Worm (Caenorhabditis elegans) whole organism, young adult: Measurements from ENCODE around the gene mltn-1.
A peak's percentile ranks its signal among the peaks of the same experiment; 100 is the strongest.

ENCODE experiments used
- B0035.1 ChIP-seq: sonication (generic microtip); optimal IDR thresholded peaks from 2 replicates; lab custom pipeline; 2016; ENCODE audit warnings: missing genetic modification characterization, mild to moderate bottlenecking, missing compliant biosample characterization, missing genotype, missing genetic modification reagents
- B0261.1 ChIP-seq: sonication (generic microtip); optimal IDR thresholded peaks from 2 replicates; lab custom pipeline; 2016; ENCODE audit warnings: mild to moderate bottlenecking, missing genetic modification characterization, moderate library complexity, missing compliant biosample characterization
- D2030.7 ChIP-seq: fragments of 200-800 bp; sonication (Bioruptor generic); IDR thresholded peaks from 2 replicates; pipeline ENCODE4 v1.3.6; 2022; ENCODE audit warnings: missing genetic modification reagents, missing genetic modification characterization, missing compliant biosample characterization
- F55B11.4 ChIP-seq: sonication (generic microtip); optimal IDR thresholded peaks from 2 replicates; lab custom pipeline; 2016; ENCODE audit warnings: missing compliant biosample characterization, missing genetic modification characterization, borderline replicate concordance; ENCODE audit not compliant: insufficient read depth
- F57C9.4 ChIP-seq: sonication (generic microtip); optimal IDR thresholded peaks from 2 replicates; lab custom pipeline; 2017; ENCODE audit warnings: mild to moderate bottlenecking, missing genetic modification characterization, missing compliant biosample characterization
- K11D2.4 ChIP-seq: fragments of 200-800 bp; sonication (Bioruptor generic); IDR thresholded peaks from 2 replicates; pipeline ENCODE4 v1.3.6; 2022; ENCODE audit warnings: missing genetic modification reagents, missing genetic modification characterization, missing compliant biosample characterization
- T07F8.4 ChIP-seq: sonication (generic microtip); optimal IDR thresholded peaks from 2 replicates; lab custom pipeline; 2016; ENCODE audit warnings: mild to moderate bottlenecking, missing genetic modification characterization, moderate library complexity, missing compliant biosample characterization
- T26A5.8 ChIP-seq: sonication (generic microtip); optimal IDR thresholded peaks from 2 replicates; lab custom pipeline; 2016; ENCODE audit warnings: missing genetic modification characterization, missing compliant biosample characterization
- Y53F4B.3 ChIP-seq: fragments of 200-800 bp; sonication (Bioruptor generic); IDR thresholded peaks from 2 replicates; pipeline ENCODE4 v1.3.6; 2022; ENCODE audit warnings: missing genetic modification reagents, missing genetic modification characterization, missing compliant biosample characterization
- Y56A3A.18 ChIP-seq: fragments of 200-800 bp; sonication (Bioruptor generic); IDR thresholded peaks from 2 replicates; pipeline ENCODE4 v1.3.6; 2022; ENCODE audit warnings: missing genetic modification reagents, missing genetic modification characterization, missing compliant biosample characterization
- ZK185.1 ChIP-seq: sonication (generic microtip); optimal IDR thresholded peaks from 2 replicates; lab custom pipeline; 2016; ENCODE audit warnings: mild to moderate bottlenecking, missing genetic modification characterization, missing compliant biosample characterization; ENCODE audit not compliant: poor library complexity, severe bottlenecking
- akir-1 ChIP-seq: fragments of 200-800 bp; sonication (Bioruptor generic); optimal IDR thresholded peaks from 2 replicates; lab custom pipeline; 2018; ENCODE audit warnings: mild to moderate bottlenecking, missing genetic modification characterization, moderate library complexity, missing compliant biosample characterization
- aptf-2 ChIP-seq: fragments of 200-800 bp; sonication (Bioruptor generic); conservative IDR thresholded peaks from 2 replicates; pipeline ENCODE4 v1.3.6; 2022; ENCODE audit warnings: missing genetic modification reagents, missing genetic modification characterization, missing compliant biosample characterization
- atf-7 ChIP-seq: sonication (generic microtip); optimal IDR thresholded peaks from 2 replicates; lab custom pipeline; 2017; ENCODE audit warnings: mild to moderate bottlenecking, missing genetic modification characterization, missing compliant biosample characterization
- attf-6 ChIP-seq: fragments of 200-800 bp; sonication (Bioruptor generic); IDR thresholded peaks from 2 replicates; pipeline ENCODE4 v1.3.6; 2022; ENCODE audit warnings: missing genetic modification reagents, missing genetic modification characterization, missing compliant biosample characterization
- bed-1 ChIP-seq: fragments of 200-800 bp; sonication (Bioruptor generic); IDR thresholded peaks from 2 replicates; pipeline ENCODE4 v1.3.6; 2022; ENCODE audit warnings: missing genetic modification reagents, missing genetic modification characterization, missing compliant biosample characterization
- bed-2 ChIP-seq: fragments of 200-800 bp; sonication (Bioruptor generic); IDR thresholded peaks from 2 replicates; pipeline ENCODE4 v1.3.6; 2022; ENCODE audit warnings: missing genetic modification reagents, missing genetic modification characterization, missing compliant biosample characterization
- cebp-1 ChIP-seq, 2 experiments: fragments of 200-800 bp in 1 of 2; sonication (Bioruptor generic) in 1 of 2; sonication (generic microtip) in 1 of 2; IDR thresholded peaks in 1 of 2; optimal IDR thresholded peaks in 1 of 2; 2 replicates each; pipeline versions ENCODE4 v1.3.6 to Lab custom; 2017 to 2022; ENCODE audit warnings: missing compliant biosample characterization in 2 of 2, missing genetic modification characterization in 2 of 2, mild to moderate bottlenecking in 1 of 2, missing genetic modification reagents in 1 of 2, moderate library complexity in 1 of 2
- ceh-100 ChIP-seq: fragments of 200-800 bp; sonication (Bioruptor generic); IDR thresholded peaks from 2 replicates; pipeline ENCODE4 v1.3.6; 2022; ENCODE audit warnings: missing genetic modification reagents, missing genetic modification characterization, missing compliant biosample characterization
- ceh-58 ChIP-seq: fragments of 200-800 bp; sonication (Bioruptor generic); IDR thresholded peaks from 2 replicates; pipeline ENCODE4 v1.3.6; 2022; ENCODE audit warnings: missing genetic modification characterization, missing compliant biosample characterization
- efl-1 ChIP-seq: fragments of 150-350 bp; optimal IDR thresholded peaks from 2 replicates; lab custom pipeline; 2014; ENCODE audit warnings: missing biosample characterization, missing genetic modification reagents, missing genetic modification characterization
- egl-44 ChIP-seq: fragments of 200-800 bp; sonication (Bioruptor generic); IDR thresholded peaks from 2 replicates; pipeline ENCODE4 v1.3.6; 2022; ENCODE audit warnings: missing genetic modification reagents, missing genetic modification characterization, missing compliant biosample characterization
- egrh-3 ChIP-seq: fragments of 200-800 bp; sonication (Bioruptor generic); IDR thresholded peaks from 2 replicates; pipeline ENCODE4 v1.3.6; 2022; ENCODE audit warnings: missing genetic modification reagents, missing genetic modification characterization, missing compliant biosample characterization
- ekl-4 ChIP-seq: fragments of 200-800 bp; sonication (Bioruptor generic); IDR thresholded peaks from 2 replicates; pipeline ENCODE4 v1.3.6; 2022; ENCODE audit warnings: missing genetic modification reagents, missing genetic modification characterization, missing compliant biosample characterization
- gei-17 ChIP-seq: fragments of 200-800 bp; sonication (Bioruptor generic); optimal IDR thresholded peaks from 2 replicates; lab custom pipeline; 2018; ENCODE audit warnings: mild to moderate bottlenecking, missing genetic modification characterization, missing compliant biosample characterization
- hrde-1 ChIP-seq: sonication (generic microtip); optimal IDR thresholded peaks from 2 replicates; lab custom pipeline; 2016; ENCODE audit warnings: missing genetic modification characterization, mild to moderate bottlenecking, missing compliant biosample characterization, moderate library complexity, missing genotype, missing genetic modification reagents, borderline replicate concordance
- hsf-1 ChIP-seq: fragments of 200-800 bp; sonication (Bioruptor generic); IDR thresholded peaks from 2 replicates; pipeline ENCODE4 v1.3.6; 2022; ENCODE audit warnings: missing genetic modification reagents, missing genetic modification characterization, missing compliant biosample characterization
- lin-26 ChIP-seq: fragments of 200-800 bp; sonication (Bioruptor generic); IDR thresholded peaks from 2 replicates; pipeline ENCODE4 v1.3.6; 2022; ENCODE audit warnings: missing genetic modification reagents, missing genetic modification characterization, missing compliant biosample characterization
- lsy-27 ChIP-seq: sonication (generic microtip); optimal IDR thresholded peaks from 2 replicates; lab custom pipeline; 2017; ENCODE audit warnings: missing genetic modification characterization, mild to moderate bottlenecking, missing compliant biosample characterization, antibody characterized with exemption, missing genotype, borderline replicate concordance; ENCODE audit not compliant: insufficient read depth
- madf-10 ChIP-seq: sonication (generic microtip); optimal IDR thresholded peaks from 2 replicates; lab custom pipeline; 2016; ENCODE audit warnings: mild to moderate bottlenecking, missing genetic modification characterization, missing compliant biosample characterization
- nfya-1 ChIP-seq: sonication (generic microtip); optimal IDR thresholded peaks from 2 replicates; lab custom pipeline; 2017; ENCODE audit warnings: antibody characterized with exemption, missing compliant biosample characterization, missing genetic modification characterization, borderline replicate concordance; ENCODE audit not compliant: insufficient read depth
- nhr-179 ChIP-seq: sonication (generic microtip); optimal IDR thresholded peaks from 2 replicates; lab custom pipeline; 2016; ENCODE audit warnings: mild to moderate bottlenecking, missing genetic modification characterization, missing compliant biosample characterization
- nhr-80 ChIP-seq: sonication (generic microtip); optimal IDR thresholded peaks from 2 replicates; lab custom pipeline; 2016; ENCODE audit warnings: missing genetic modification characterization, missing compliant biosample characterization
- nhr-90 ChIP-seq: sonication (generic microtip); optimal IDR thresholded peaks from 2 replicates; lab custom pipeline; 2016; ENCODE audit warnings: missing genotype, mild to moderate bottlenecking, missing genetic modification characterization, missing compliant biosample characterization
- repo-1 ChIP-seq: sonication (generic microtip); optimal IDR thresholded peaks from 2 replicates; lab custom pipeline; 2017; ENCODE audit warnings: mild to moderate bottlenecking, missing genetic modification characterization, missing compliant biosample characterization
- snpc-1.1 ChIP-seq: sonication (generic microtip); optimal IDR thresholded peaks from 2 replicates; lab custom pipeline; 2017; ENCODE audit warnings: missing genetic modification characterization, mild to moderate bottlenecking, missing compliant biosample characterization, antibody characterized with exemption, moderate library complexity, missing genotype, missing genetic modification reagents; ENCODE audit not compliant: insufficient read depth
- snpc-3.4 ChIP-seq: sonication (generic microtip); optimal IDR thresholded peaks from 2 replicates; lab custom pipeline; 2017; ENCODE audit warnings: missing genetic modification characterization, mild to moderate bottlenecking, missing compliant biosample characterization, antibody characterized with exemption, moderate library complexity, missing genotype, missing genetic modification reagents
- tbp1 ChIP-seq: fragments of 200-800 bp; sonication (Bioruptor generic); optimal IDR thresholded peaks from 2 replicates; lab custom pipeline; 2018; ENCODE audit warnings: mild to moderate bottlenecking, missing genetic modification characterization, missing compliant biosample characterization
- tbx-9 ChIP-seq: sonication (generic microtip); optimal IDR thresholded peaks from 2 replicates; lab custom pipeline; 2016; ENCODE audit warnings: borderline replicate concordance, missing genetic modification characterization, inconsistent platforms, missing compliant biosample characterization
- tlf-1 ChIP-seq: fragments of 200-800 bp; sonication (Bioruptor generic); optimal IDR thresholded peaks from 2 replicates; lab custom pipeline; 2018; ENCODE audit warnings: mild to moderate bottlenecking, missing genetic modification characterization, missing compliant biosample characterization
- unc-62 ChIP-seq: fragments of 150-350 bp; optimal IDR thresholded peaks from 2 replicates; lab custom pipeline; 2014; ENCODE audit warnings: missing biosample characterization, missing genetic modification reagents, missing genetic modification characterization
- xnd-1 ChIP-seq: sonication (generic microtip); optimal IDR thresholded peaks from 2 replicates; lab custom pipeline; 2016; ENCODE audit warnings: missing genotype, missing genetic modification reagents, missing genetic modification characterization, missing compliant biosample characterization
- zfh-2 ChIP-seq: fragments of 200-800 bp; sonication (Bioruptor generic); conservative IDR thresholded peaks from 2 replicates; pipeline ENCODE4 v1.3.6; 2022; ENCODE audit warnings: missing genetic modification reagents, missing genetic modification characterization, missing compliant biosample characterization
- zim-3 ChIP-seq: sonication (generic microtip); optimal IDR thresholded peaks from 2 replicates; lab custom pipeline; 2017; ENCODE audit warnings: mild to moderate bottlenecking, missing genetic modification characterization, moderate library complexity, missing compliant biosample characterization
- ztf-25 ChIP-seq: fragments of 200-800 bp; sonication (Bioruptor generic); IDR thresholded peaks from 2 replicates; pipeline ENCODE4 v1.3.6; 2022; ENCODE audit warnings: missing genetic modification reagents, missing genetic modification characterization, missing compliant biosample characterization
- ztf-26 ChIP-seq: sonication (generic microtip); optimal IDR thresholded peaks from 2 replicates; lab custom pipeline; 2017; ENCODE audit warnings: missing genetic modification characterization, missing compliant biosample characterization
- ztf-3 ChIP-seq: fragments of 200-800 bp; sonication (Bioruptor generic); optimal IDR thresholded peaks from 2 replicates; lab custom pipeline; 2018; ENCODE audit warnings: mild to moderate bottlenecking, missing genetic modification characterization, missing compliant biosample characterization
- ztf-6 ChIP-seq: fragments of 200-800 bp; sonication (Bioruptor generic); IDR thresholded peaks from 2 replicates; pipeline ENCODE4 v1.3.6; 2022; ENCODE audit warnings: missing genetic modification reagents, missing genetic modification characterization, missing compliant biosample characterization

The mltn-1 gene

ce11 chrII:13156971-13157370, 11.9 kb upstream of the mltn-1 start, which contains the start of the genes hpr-17 and F32A11.1 (continued):
- TF ChIP-seq zfh-2, result peak; percentile 35; the same call in 1 of the 2 replicates
- TF ChIP-seq nhr-80 (tag; lab: Kevin White, UChicago), result peak; percentile 32
- TF ChIP-seq snpc-1.1 (tag; lab: Kevin White, UChicago), result no peak
- TF ChIP-seq ztf-26, result no peak
- TF ChIP-seq T07F8.4, result no peak
- TF ChIP-seq F55B11.4 (tag; lab: Kevin White, UChicago), result no peak
- no peak for TF ChIP-seq hrde-1 (tag; lab: Kevin White, UChicago)
- no peak for TF ChIP-seq lsy-27 (tag; lab: Kevin White, UChicago)
- no peak for TF ChIP-seq snpc-3.4
- TF ChIP-seq ekl-4 (GFP tag; lab: Robert Waterston, UW), result peak; percentile 64; the same call in 1 of the 2 replicates
- no peak for TF ChIP-seq ztf-3 (GFP tag; lab: Kevin White, UChicago)
- peak; percentile 52 for TF ChIP-seq tbp1 (GFP tag; lab: Kevin White, UChicago)
- TF ChIP-seq zim-3 (tag; lab: Kevin White, UChicago), result no peak
- peak; percentile 49 for TF ChIP-seq D2030.7 (GFP tag; lab: Robert Waterston, UW)
- TF ChIP-seq nfya-1, result no peak
- peak; percentile 73 for TF ChIP-seq repo-1 (tag; lab: Kevin White, UChicago)
- TF ChIP-seq hsf-1 (GFP tag; lab: Robert Waterston, UW), result 0 out of 2 replicates have a peak, but pooled peaks have one; percentile 40
- no peak for TF ChIP-seq attf-6
- no peak for TF ChIP-seq nhr-179 (tag; lab: Kevin White, UChicago)
- no peak for TF ChIP-seq tbx-9
- no peak for TF ChIP-seq akir-1 (GFP tag; lab: Kevin White, UChicago)
- no peak for TF ChIP-seq cebp-1 (GFP tag; IDR thresholded peaks at IDR 0.05; lab: Robert Waterston, UW)
- peak; percentile 71 for TF ChIP-seq cebp-1 (tag; optimal IDR thresholded peaks at IDR 0.05; lab: Kevin White, UChicago)
- no peak for TF ChIP-seq lin-26 (GFP tag; lab: Robert Waterston, UW)
- TF ChIP-seq nhr-90 (tag; lab: Kevin White, UChicago), result no peak
- TF ChIP-seq B0261.1, result no peak
- no peak for TF ChIP-seq B0035.1
- peak; percentile 86 for TF ChIP-seq efl-1
- no peak for TF ChIP-seq T26A5.8 (tag; lab: Kevin White, UChicago)
- no peak for TF ChIP-seq egrh-3 (GFP tag; lab: Robert Waterston, UW)
- no peak for TF ChIP-seq Y53F4B.3 (GFP tag; lab: Robert Waterston, UW)
- TF ChIP-seq xnd-1, result peak; percentile 39
- peak; percentile 2 for TF ChIP-seq gei-17 (GFP tag; lab: Kevin White, UChicago)
- peak; percentile 7 for TF ChIP-seq atf-7 (tag; lab: Kevin White, UChicago)
- no peak for TF ChIP-seq madf-10
- TF ChIP-seq egl-44 (GFP tag; lab: Robert Waterston, UW), result peak; percentile 46; the same call in 1 of the 2 replicates
- TF ChIP-seq Y56A3A.18 (GFP tag; lab: Robert Waterston, UW), result no peak
- peak; percentile 67 for TF ChIP-seq ceh-100 (GFP tag; lab: Robert Waterston, UW)
- no peak for TF ChIP-seq unc-62
- no peak for TF ChIP-seq aptf-2 (GFP tag; lab: Robert Waterston, UW)
- no peak for TF ChIP-seq ztf-25 (GFP tag; lab: Robert Waterston, UW)
- TF ChIP-seq ceh-58 (GFP tag; lab: Robert Waterston, UW), result no peak
- no peak for TF ChIP-seq bed-2 (GFP tag; lab: Robert Waterston, UW)
- TF ChIP-seq ztf-6, result no peak
- peak; percentile 81 for TF ChIP-seq ZK185.1 (tag; lab: Kevin White, UChicago)
- TF ChIP-seq F57C9.4 (tag; lab: Kevin White, UChicago), result no peak
- peak; percentile 12 for TF ChIP-seq tlf-1 (GFP tag; lab: Kevin White, UChicago)
- peak; percentile 80 for TF ChIP-seq K11D2.4
- no peak for TF ChIP-seq bed-1 (GFP tag; lab: Robert Waterston, UW)
